Fruit fly (Drosophila melanogaster) whole organism, embryonic: ENCODE data around the gene CG11436.

Experiments used
- BEAF-32 ChIP-seq: fragments of 200-800 bp; sonication (Bioruptor generic); optimal IDR thresholded peaks from 3 replicates; lab custom pipeline; 2017; ENCODE audit warnings: missing biosample characterization, missing genetic modification characterization, mild to moderate bottlenecking, moderate library complexity, missing genetic modification reagents
- CG10267 ChIP-seq: fragments of 200-800 bp; sonication (Bioruptor generic); optimal IDR thresholded peaks from 2 replicates; lab custom pipeline; 2018; ENCODE audit warnings: missing biosample characterization, mild to moderate bottlenecking, missing genetic modification characterization, moderate library complexity
- CG11695 ChIP-seq: fragments of 200-800 bp; sonication (Bioruptor generic); IDR thresholded peaks from 3 replicates; pipeline ENCODE4 v1.3.6; 2022; ENCODE audit warnings: missing biosample characterization, missing genetic modification characterization
- CG11696 ChIP-seq: fragments of 200-800 bp; sonication (Bioruptor generic); IDR thresholded peaks from 2 replicates; pipeline ENCODE4 v1.3.6; 2022; ENCODE audit warnings: missing biosample characterization, missing genetic modification characterization
- CG12155 ChIP-seq: fragments of 200-800 bp; sonication (Bioruptor generic); optimal IDR thresholded peaks from 3 replicates; lab custom pipeline; 2016; ENCODE audit warnings: missing biosample characterization, missing genetic modification characterization
- CG14710 ChIP-seq: fragments of 200-800 bp; sonication (Bioruptor generic); optimal IDR thresholded peaks from 3 replicates; lab custom pipeline; 2019; ENCODE audit warnings: missing biosample characterization, mild to moderate bottlenecking, missing genetic modification characterization, moderate library complexity
- CG14860 ChIP-seq: fragments of 200-800 bp; sonication (Bioruptor generic); IDR thresholded peaks from 3 replicates; pipeline ENCODE4 v1.3.6; 2022; ENCODE audit warnings: missing biosample characterization, missing genetic modification characterization; ENCODE audit not compliant: partially characterized antibody
- CG16863 ChIP-seq: fragments of 200-800 bp; sonication (Bioruptor generic); optimal IDR thresholded peaks from 3 replicates; lab custom pipeline; 2016; ENCODE audit warnings: missing biosample characterization, missing genetic modification characterization
- CG17186 ChIP-seq: fragments of 200-800 bp; sonication (Bioruptor generic); optimal IDR thresholded peaks from 3 replicates; lab custom pipeline; 2017; ENCODE audit warnings: missing biosample characterization, missing genetic modification reagents, missing genetic modification characterization
- CG1792 ChIP-seq: fragments of 200-800 bp; sonication (Bioruptor generic); optimal IDR thresholded peaks from 2 replicates; lab custom pipeline; 2016; ENCODE audit warnings: missing biosample characterization, missing genetic modification characterization
- CG2116 ChIP-seq: fragments of 200-800 bp; sonication (Bioruptor generic); optimal IDR thresholded peaks from 3 replicates; lab custom pipeline; 2018; ENCODE audit warnings: missing biosample characterization, mild to moderate bottlenecking, missing genetic modification characterization
- CG4617 ChIP-seq: fragments of 200-800 bp; sonication (Bioruptor generic); optimal IDR thresholded peaks from 3 replicates; lab custom pipeline; 2016; ENCODE audit warnings: missing biosample characterization, missing genetic modification characterization, borderline replicate concordance
- CG7556 ChIP-seq: fragments of 200-800 bp; sonication (Bioruptor generic); optimal IDR thresholded peaks from 2 replicates; lab custom pipeline; 2017; ENCODE audit warnings: missing biosample characterization, mild to moderate bottlenecking, missing genetic modification characterization
- D19A ChIP-seq: fragments of 200-800 bp; optimal IDR thresholded peaks from 3 replicates; lab custom pipeline; 2019; ENCODE audit warnings: missing biosample characterization, mild to moderate bottlenecking, missing genetic modification characterization, moderate library complexity
- Dbx ChIP-seq: fragments of 200-800 bp; sonication (Bioruptor generic); IDR thresholded peaks from 3 replicates; pipeline ENCODE4 v1.3.6; 2022; ENCODE audit warnings: missing biosample characterization, missing genetic modification characterization
- Dp ChIP-seq: fragments of 200-800 bp; sonication (Bioruptor generic); optimal IDR thresholded peaks from 2 replicates; lab custom pipeline; 2018; ENCODE audit warnings: missing biosample characterization, mild to moderate bottlenecking, missing genetic modification characterization, moderate library complexity
- Dref ChIP-seq: fragments of 200-800 bp; sonication (Bioruptor generic); IDR thresholded peaks from 2 replicates; pipeline ENCODE4 v1.3.6; 2022; ENCODE audit warnings: missing biosample characterization, missing genetic modification characterization
- Hmx ChIP-seq: fragments of 200-800 bp; sonication (Bioruptor generic); optimal IDR thresholded peaks from 2 replicates; lab custom pipeline; 2016; ENCODE audit warnings: missing biosample characterization, missing genetic modification characterization
- Med ChIP-seq: fragments of 200-800 bp; sonication (Bioruptor generic); peaks from one replicate; lab custom pipeline; 2016; ENCODE audit warnings: missing biosample characterization, missing genetic modification characterization, mild to moderate bottlenecking, inconsistent platforms, moderate library complexity
- Myb ChIP-seq: fragments of 200-800 bp; sonication (Bioruptor generic); optimal IDR thresholded peaks from 2 replicates; lab custom pipeline; 2016; ENCODE audit warnings: missing biosample characterization, missing genetic modification characterization
- NFAT ChIP-seq: fragments of 200-800 bp; sonication (Bioruptor generic); IDR thresholded peaks from 2 replicates; pipeline ENCODE4 v1.3.6; 2022; ENCODE audit warnings: missing biosample characterization, missing genetic modification characterization
- Pdp1 ChIP-seq, 2 experiments: fragments of 200-800 bp; sonication (Bioruptor generic); optimal IDR thresholded peaks; 3 replicates each; lab custom pipeline; 2016; ENCODE audit warnings: missing biosample characterization in 2 of 2, missing genetic modification characterization in 2 of 2, mild to moderate bottlenecking in 1 of 2, moderate library complexity in 1 of 2
- Sin3A ChIP-seq: fragments of >200 bp; optimal IDR thresholded peaks from 2 replicates; lab custom pipeline; 2018
- Sry-δ ChIP-seq: fragments of 200-800 bp; sonication (Bioruptor generic); optimal IDR thresholded peaks from 2 replicates; lab custom pipeline; 2016; ENCODE audit warnings: missing biosample characterization, missing genetic modification characterization
- Trl ChIP-seq, 3 experiments: fragments of >200 bp in 2 of 3; fragments of 200-800 bp in 1 of 3; sonication (Bioruptor generic) in 1 of 3; optimal IDR thresholded peaks; 2 replicates in 1 of 3; 3 replicates in 2 of 3; lab custom pipeline; 2016 to 2017; ENCODE audit warnings: missing biosample characterization in 1 of 3, missing genetic modification characterization in 1 of 3
- ac ChIP-seq: fragments of 200-800 bp; sonication (Bioruptor generic); optimal IDR thresholded peaks from 3 replicates; lab custom pipeline; 2017; ENCODE audit warnings: missing biosample characterization, mild to moderate bottlenecking, missing genetic modification characterization
- ato ChIP-seq: fragments of 200-800 bp; sonication (Bioruptor generic); IDR thresholded peaks from 2 replicates; pipeline ENCODE4 v1.3.6; 2022; ENCODE audit warnings: missing biosample characterization, missing genetic modification characterization; ENCODE audit not compliant: partially characterized antibody
- bcd ChIP-seq: fragments of 200-800 bp; sonication (Bioruptor generic); optimal IDR thresholded peaks from 2 replicates; lab custom pipeline; 2017; ENCODE audit warnings: missing biosample characterization, mild to moderate bottlenecking, missing genetic modification characterization
- crol ChIP-seq: fragments of 200-800 bp; sonication (Bioruptor generic); IDR thresholded peaks from 2 replicates; pipeline ENCODE4 v1.3.6; 2022; ENCODE audit warnings: missing biosample characterization, missing genetic modification characterization
- crp ChIP-seq, 2 experiments: fragments of 200-800 bp; sonication (Bioruptor generic); optimal IDR thresholded peaks; 2 replicates in 1 of 2; 3 replicates in 1 of 2; lab custom pipeline; 2017; ENCODE audit warnings: missing biosample characterization in 2 of 2, missing genetic modification characterization in 2 of 2, mild to moderate bottlenecking in 1 of 2, moderate library complexity in 1 of 2
- grau ChIP-seq: fragments of 200-800 bp; optimal IDR thresholded peaks from 3 replicates; lab custom pipeline; 2019; ENCODE audit warnings: missing biosample characterization, mild to moderate bottlenecking, missing genetic modification characterization, moderate library complexity
- inv ChIP-seq: fragments of 200-800 bp; sonication (Bioruptor generic); IDR thresholded peaks from 2 replicates; pipeline ENCODE4 v1.3.6; 2022; ENCODE audit warnings: missing biosample characterization, missing genetic modification characterization; ENCODE audit not compliant: partially characterized antibody
- lilli ChIP-seq: fragments of 200-800 bp; sonication (Bioruptor generic); optimal IDR thresholded peaks from 3 replicates; lab custom pipeline; 2016; ENCODE audit warnings: missing biosample characterization, missing genetic modification characterization
- lov ChIP-seq, 2 experiments: fragments of 200-800 bp in 1 of 2; fragments of >200 bp in 1 of 2; sonication (Bioruptor generic) in 1 of 2; IDR thresholded peaks in 1 of 2; optimal IDR thresholded peaks in 1 of 2; 2 replicates in 1 of 2; 3 replicates in 1 of 2; pipeline versions ENCODE4 v1.3.6 to Lab custom; 2017 to 2022; ENCODE audit warnings: missing biosample characterization in 1 of 2, missing genetic modification characterization in 1 of 2
- nmo ChIP-seq: fragments of 200-800 bp; sonication (Bioruptor generic); optimal IDR thresholded peaks from 2 replicates; lab custom pipeline; 2018; ENCODE audit warnings: missing biosample characterization, mild to moderate bottlenecking, missing genetic modification characterization, moderate library complexity
- pum ChIP-seq: fragments of 200-800 bp; sonication (Bioruptor generic); optimal IDR thresholded peaks from 2 replicates; lab custom pipeline; 2016; ENCODE audit warnings: missing biosample characterization, missing genetic modification characterization
- pzg ChIP-seq: fragments of 200-800 bp; sonication (Bioruptor generic); optimal IDR thresholded peaks from 3 replicates; lab custom pipeline; 2018; ENCODE audit warnings: missing biosample characterization, mild to moderate bottlenecking, missing genetic modification characterization, moderate library complexity
- sens ChIP-seq: fragments of 200-800 bp; sonication (Bioruptor generic); peaks from one replicate; lab custom pipeline; 2016; ENCODE audit warnings: missing biosample characterization, missing genetic modification characterization
- shn ChIP-seq: fragments of 200-800 bp; sonication (Bioruptor generic); optimal IDR thresholded peaks from 3 replicates; lab custom pipeline; 2016; ENCODE audit warnings: missing biosample characterization, missing genetic modification characterization
- sna ChIP-seq: fragments of 200-800 bp; sonication (Bioruptor generic); IDR thresholded peaks from 2 replicates; pipeline ENCODE4 v1.3.6; 2022; ENCODE audit warnings: missing biosample characterization, missing genetic modification characterization; ENCODE audit not compliant: partially characterized antibody
- ssp ChIP-seq: fragments of 200-800 bp; sonication (Bioruptor generic); IDR thresholded peaks from 2 replicates; pipeline ENCODE4 v1.3.6; 2022; ENCODE audit warnings: missing biosample characterization, missing genetic modification characterization
- stc ChIP-seq: fragments of 200-800 bp; sonication (Bioruptor generic); IDR thresholded peaks from 2 replicates; pipeline ENCODE4 v1.3.6; 2022; ENCODE audit warnings: missing biosample characterization, missing genetic modification characterization
- stwl ChIP-seq: fragments of 200-800 bp; sonication (Bioruptor generic); optimal IDR thresholded peaks from 3 replicates; lab custom pipeline; 2018; ENCODE audit warnings: missing biosample characterization, mild to moderate bottlenecking, missing genetic modification characterization, moderate library complexity
- tio ChIP-seq: fragments of 200-800 bp; sonication (Bioruptor generic); optimal IDR thresholded peaks from 2 replicates; lab custom pipeline; 2017; ENCODE audit warnings: missing biosample characterization, missing genetic modification characterization, inconsistent platforms
- tll ChIP-seq, 2 experiments: fragments of 200-800 bp in 1 of 2; fragments of >200 bp in 1 of 2; sonication (Bioruptor generic) in 1 of 2; optimal IDR thresholded peaks; 2 replicates each; lab custom pipeline; 2017 to 2019; ENCODE audit warnings: missing biosample characterization in 2 of 2, missing genetic modification characterization in 2 of 2, mild to moderate bottlenecking in 1 of 2, moderate library complexity in 1 of 2
- ttk ChIP-seq: fragments of 200-800 bp; sonication (Bioruptor generic); IDR thresholded peaks from 2 replicates; pipeline ENCODE4 v2.1.2; 2022; ENCODE audit warnings: missing biosample characterization, missing genetic modification characterization
- unc-4 ChIP-seq: fragments of 200-800 bp; sonication (Bioruptor generic); IDR thresholded peaks from 2 replicates; pipeline ENCODE4 v1.3.6; 2022; ENCODE audit warnings: missing biosample characterization, missing genetic modification characterization; ENCODE audit not compliant: partially characterized antibody

The CG11436 gene

dm6 chrX:4548611-4549120, 3.0 kb downstream of the CG11436 start, which contains the start of the genes Usf and CG15912 (continued):
- TF ChIP-seq CG14860 (no peak), CG11695 (GFP tag; lab: Robert Waterston, UW) (no peak), CG4617 (GFP tag; lab: Kevin White, UChicago) (peak; percentile 52), Sin3A (peak; percentile 52), CG1792 (GFP tag; lab: Kevin White, UChicago) (no peak), shn (GFP tag; lab: Kevin White, UChicago) (no peak), inv (GFP tag; lab: Robert Waterston, UW) (no peak), Myb (peak; percentile 58), pzg (peak; percentile 48), D19A (tag; lab: Kevin White, UChicago) (no peak), bcd (GFP tag; lab: Kevin White, UChicago) (no peak), tll (GFP tag; optimal IDR thresholded peaks at IDR 0.05; lab: Kevin White, UChicago) (peak in 1 of 2 experiments; percentile 8), Pdp1 (GFP tag; optimal IDR thresholded peaks at IDR 0.05; lab: Kevin White, UChicago) (peak in 1 of 2 experiments; percentile 53), Dp (GFP tag; lab: Kevin White, UChicago) (peak; percentile 50), BEAF-32 (peak; percentile 21), CG11696 (no peak), NFAT (GFP tag; lab: Robert Waterston, UW) (no peak), Sry-δ (GFP tag; lab: Kevin White, UChicago) (peak; percentile 8), unc-4 (GFP tag; lab: Robert Waterston, UW) (no peak), CG12155 (no peak), CG14710 (tag; lab: Kevin White, UChicago) (peak; percentile 9), Hmx (GFP tag; lab: Kevin White, UChicago) (no peak), CG7556 (no peak), CG2116 (peak; percentile 15), tio (GFP tag; lab: Kevin White, UChicago) (no peak), CG10267 (tag; lab: Kevin White, UChicago) (peak; percentile 9), stc (GFP tag; lab: Robert Waterston, UW) (no peak)

- TF ChIP-seq sens (GFP tag; lab: Kevin White, UChicago) (peak; percentile 70), nmo (GFP tag; lab: Kevin White, UChicago) (no peak), Med (GFP tag; lab: Kevin White, UChicago) (peak; percentile 34), ttk (no peak), pum (no peak), ssp (GFP tag; lab: Robert Waterston, UW) (peak; percentile 50; the same call in 1 of the 2 replicates), stwl (tag; lab: Kevin White, UChicago) (peak; percentile 65), CG10267 (tag; lab: Kevin White, UChicago) (peak; percentile 57)
Observed at dm6 chrX:4542353-4542752, 9.3 kb downstream of the CG11436 start, which contains the start of gene CG3568. Gene CG3568 (plus strand): TSS chrX:4542630.

- TF ChIP-seq grau (no peak), CG17186 (GFP tag; lab: Kevin White, UChicago) (peak; percentile 86), ato (peak; percentile 57; the same call in 1 of the 2 replicates), CG16863 (no peak), BEAF-32 (peak; percentile 92), Dref (GFP tag; lab: Robert Waterston, UW) (peak; percentile 83), lov (optimal IDR thresholded peaks at IDR 0.05; lab: Kevin White, UChicago) (no peak), lov (GFP tag; IDR thresholded peaks at IDR 0.05; lab: Robert Waterston, UW) (no peak), sna (GFP tag; lab: Robert Waterston, UW) (peak; percentile 89), Pdp1 (GFP tag; optimal IDR thresholded peaks at IDR 0.05; lab: Kevin White, UChicago) (peak; percentile 25 to 38), lilli (GFP tag; lab: Kevin White, UChicago) (peak; percentile 52), ac (GFP tag; lab: Kevin White, UChicago) (no peak), crp (GFP tag; optimal IDR thresholded peaks at IDR 0.05; lab: Kevin White, UChicago) (peak in 1 of 2 experiments; percentile 23), Trl (optimal IDR thresholded peaks at IDR 0.05; lab: Kevin White, UChicago) (no peak), Trl (GFP tag; optimal IDR thresholded peaks at IDR 0.05; lab: Kevin White, UChicago) (peak; percentile 47), crol (GFP tag; lab: Robert Waterston, UW) (no peak), pzg (peak; percentile 70), Dbx (no peak)
Observed at dm6 chrX:4540430-4540932, 11.2 kb downstream of the CG11436 start, which contains the start of the genes rb and CHOp24. Gene rb (minus strand): TSS chrX:4540626. Gene CHOp24 (plus strand): TSS chrX:4540908.
